Worm (Caenorhabditis elegans): ENCODE measurements around the gene C45G9.5.

DNA sequence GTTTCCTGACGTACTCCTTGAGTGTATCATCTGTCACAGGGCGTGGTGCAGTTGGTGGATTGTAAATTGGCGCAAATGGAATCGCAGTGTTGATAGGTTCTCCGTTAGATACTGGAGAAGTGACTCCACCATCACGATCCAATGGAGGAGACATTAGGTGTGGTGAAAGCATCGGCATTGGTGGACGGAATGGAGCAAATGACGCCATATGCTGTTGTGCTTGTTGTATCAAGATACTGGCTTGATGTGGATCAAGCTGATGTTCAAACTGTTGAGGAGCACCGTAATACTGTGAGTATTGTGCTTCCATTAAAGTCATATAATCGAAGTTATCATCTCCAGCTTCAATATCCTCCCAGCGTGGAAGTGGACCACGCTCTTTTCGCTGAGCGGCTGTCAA, 35.5 kb upstream of the C45G9.5 start:
- TF ChIP-seq W03F9.2 (tag; optimal IDR thresholded peaks at IDR 0.05) (no peak), him-1 (tag; optimal IDR thresholded peaks at IDR 0.05) (no peak)
